Worm (Caenorhabditis elegans): ENCODE data around the gene mtq-2.

- no peak for TF ChIP-seq dmd-8 (GFP tag; IDR thresholded peaks at IDR 0.05)
- no peak for TF ChIP-seq pha-4 (GFP tag; IDR thresholded peaks at IDR 0.05)
- no peak for TF ChIP-seq pha-4 (tag; optimal IDR thresholded peaks at IDR 0.05)
- no peak for TF ChIP-seq pqm-1 (tag; optimal IDR thresholded peaks at IDR 0.05)
- no peak for TF ChIP-seq lsy-2 (tag; optimal IDR thresholded peaks at IDR 0.05)
- TF ChIP-seq dpl-1 (GFP tag; optimal IDR thresholded peaks at IDR 0.05), result no peak
Observed at ce11 chrII:2196742-2197141, 7.5 kb upstream of the mtq-2 start.
